Worm (Caenorhabditis elegans) whole organism, L4 larva: ENCODE results near the gene wdr-4.

ENCODE experiments used
- dve-1 ChIP-seq: sonication (generic microtip); optimal IDR thresholded peaks from 2 replicates; lab custom pipeline; 2017; ENCODE audit warnings: antibody characterized with exemption, mild to moderate bottlenecking, missing genetic modification characterization, missing compliant biosample characterization; ENCODE audit not compliant: insufficient read depth
- fkh-10 ChIP-seq: fragments of 150-350 bp; optimal IDR thresholded peaks from 2 replicates; lab custom pipeline; 2014; ENCODE audit warnings: missing biosample characterization, missing genetic modification reagents, missing genetic modification characterization
- gei-8 ChIP-seq: fragments of 200-800 bp; sonication (Bioruptor generic); optimal IDR thresholded peaks from 2 replicates; lab custom pipeline; 2018; ENCODE audit warnings: mild to moderate bottlenecking, missing genetic modification characterization, missing compliant biosample characterization
- lsy-2 ChIP-seq, 2 experiments: fragments of 150-350 bp in 1 of 2; sonication (generic microtip) in 1 of 2; optimal IDR thresholded peaks; 2 replicates each; lab custom pipeline; 2014 to 2017; ENCODE audit warnings: missing biosample characterization in 2 of 2, missing genetic modification characterization in 2 of 2
- mxl-3 ChIP-seq: fragments of 200-800 bp; sonication (Bioruptor generic); optimal IDR thresholded peaks from 2 replicates; lab custom pipeline; 2018; ENCODE audit warnings: mild to moderate bottlenecking, missing genetic modification characterization, missing compliant biosample characterization

DNA sequence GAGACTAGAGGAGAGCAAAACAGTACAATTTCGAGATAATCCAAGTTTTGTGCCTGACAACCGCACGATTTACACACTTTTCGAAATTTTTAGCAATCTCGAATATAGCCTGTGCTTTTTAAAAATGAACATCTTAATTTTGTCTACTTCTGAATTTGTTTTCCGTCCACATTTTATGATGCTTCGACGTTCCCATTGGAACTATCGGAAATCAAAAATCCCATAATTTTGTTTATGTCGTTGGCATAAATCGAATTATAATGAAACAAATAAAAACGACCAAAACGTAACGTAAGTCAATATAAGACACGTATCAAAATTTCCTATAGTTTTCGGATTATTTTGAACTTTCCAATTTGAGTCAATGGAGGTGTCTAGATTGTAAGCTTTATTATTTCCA lies 11.4 kb downstream of the wdr-4 start, which contains the start of gene K07E12.2:
- TF ChIP-seq mxl-3 (GFP tag; lab: Kevin White, UChicago) (no peak), gei-8 (GFP tag; lab: Kevin White, UChicago) (no peak), dve-1 (no peak), fkh-10 (GFP tag; lab: Kevin White, UChicago) (no peak), lsy-2 (tag; optimal IDR thresholded peaks at IDR 0.05; lab: Kevin White, UChicago) (no peak)
